Worm (Caenorhabditis elegans) whole organism, young adult: ENCODE measurements around the gene str-254.

ENCODE experiments used
- ets-4 ChIP-seq: fragments of 200-800 bp; sonication (Bioruptor generic); optimal IDR thresholded peaks from 2 replicates; lab custom pipeline; 2018; ENCODE audit warnings: mild to moderate bottlenecking, missing genetic modification characterization, missing compliant biosample characterization
- hmg-20 ChIP-seq: fragments of 200-800 bp; sonication (Bioruptor generic); IDR thresholded peaks from 2 replicates; pipeline ENCODE4 v1.3.6; 2022; ENCODE audit warnings: missing genetic modification reagents, missing genetic modification characterization, missing compliant biosample characterization
- repo-1 ChIP-seq: sonication (generic microtip); optimal IDR thresholded peaks from 2 replicates; lab custom pipeline; 2017; ENCODE audit warnings: mild to moderate bottlenecking, missing genetic modification characterization, missing compliant biosample characterization
- snpc-1.1 ChIP-seq: sonication (generic microtip); optimal IDR thresholded peaks from 2 replicates; lab custom pipeline; 2017; ENCODE audit warnings: missing genetic modification characterization, mild to moderate bottlenecking, missing compliant biosample characterization, antibody characterized with exemption, moderate library complexity, missing genotype, missing genetic modification reagents; ENCODE audit not compliant: insufficient read depth
- unc-62 ChIP-seq: fragments of 150-350 bp; optimal IDR thresholded peaks from 2 replicates; lab custom pipeline; 2014; ENCODE audit warnings: missing biosample characterization, missing genetic modification reagents, missing genetic modification characterization
- ztf-22 ChIP-seq: fragments of 200-800 bp; sonication (Bioruptor generic); optimal IDR thresholded peaks from 2 replicates; lab custom pipeline; 2018; ENCODE audit warnings: mild to moderate bottlenecking, missing genetic modification characterization, moderate library complexity, missing compliant biosample characterization

ce11 chrV:16155111-16155510, 1.8 kb upstream of the str-254 start, which contains the start of gene str-97:
- TF ChIP-seq unc-62 (GFP tag; lab: Kevin White, UChicago) (no peak), ztf-22 (GFP tag; lab: Kevin White, UChicago) (no peak), snpc-1.1 (tag; lab: Kevin White, UChicago) (no peak), hmg-20 (no peak), repo-1 (tag; lab: Kevin White, UChicago) (no peak), ets-4 (GFP tag; lab: Kevin White, UChicago) (no peak)
